Worm (Caenorhabditis elegans) whole organism, young adult: ENCODE measurements around the gene F46E10.3.

Experiments
- C17E4.6 ChIP-seq: fragments of 200-800 bp; sonication (Bioruptor generic); IDR thresholded peaks from 2 replicates; pipeline ENCODE4 v1.3.6; 2022; ENCODE audit warnings: missing genetic modification reagents, missing genetic modification characterization, missing compliant biosample characterization
- F22D6.2 ChIP-seq: sonication (generic microtip); optimal IDR thresholded peaks from 2 replicates; lab custom pipeline; 2016; ENCODE audit warnings: mild to moderate bottlenecking, missing genetic modification characterization, missing compliant biosample characterization
- ama-1 ChIP-seq, 3 experiments: fragments of 150-350 bp in 1 of 3; sonication (generic microtip) in 2 of 3; optimal IDR thresholded peaks; 2 replicates each; lab custom pipeline; 2014 to 2018; ENCODE audit warnings: missing biosample characterization in 2 of 3, missing genetic modification characterization in 2 of 3, missing genetic modification reagents in 2 of 3
- lin-35 ChIP-seq, 3 experiments: fragments of 150-350 bp in 2 of 3; sonication (generic microtip) in 1 of 3; optimal IDR thresholded peaks; 2 replicates each; lab custom pipeline; 2014 to 2018; ENCODE audit warnings: missing biosample characterization in 3 of 3, missing genetic modification characterization in 3 of 3, missing genetic modification reagents in 3 of 3
- mes-4 ChIP-seq: sonication (generic microtip); optimal IDR thresholded peaks from 2 replicates; lab custom pipeline; 2016; ENCODE audit warnings: missing genotype, missing genetic modification characterization, missing compliant biosample characterization
- pha-4 ChIP-seq: fragments of 150-350 bp; sonication (generic microtip); optimal IDR thresholded peaks from 2 replicates; lab custom pipeline; 2014; ENCODE audit warnings: missing biosample characterization, missing genetic modification reagents, missing genetic modification characterization
- rcor-1 ChIP-seq: fragments of 200-800 bp; sonication (Bioruptor generic); IDR thresholded peaks from 2 replicates; pipeline ENCODE4 v1.3.6; 2022; ENCODE audit warnings: missing genetic modification reagents, missing genetic modification characterization, missing compliant biosample characterization
- sea-2 ChIP-seq: fragments of 200-800 bp; sonication (Bioruptor generic); IDR thresholded peaks from 2 replicates; pipeline ENCODE4 v1.3.6; 2022; ENCODE audit warnings: missing genetic modification characterization, missing compliant biosample characterization
- snpc-1.1 ChIP-seq: sonication (generic microtip); optimal IDR thresholded peaks from 2 replicates; lab custom pipeline; 2017; ENCODE audit warnings: missing genetic modification characterization, mild to moderate bottlenecking, missing compliant biosample characterization, antibody characterized with exemption, moderate library complexity, missing genotype, missing genetic modification reagents; ENCODE audit not compliant: insufficient read depth
- somi-1 ChIP-seq: fragments of 200-800 bp; sonication (Bioruptor generic); optimal IDR thresholded peaks from 2 replicates; lab custom pipeline; 2018; ENCODE audit warnings: mild to moderate bottlenecking, missing genetic modification characterization, missing compliant biosample characterization
- unc-130 ChIP-seq: sonication (generic microtip); optimal IDR thresholded peaks from 2 replicates; lab custom pipeline; 2016; ENCODE audit warnings: missing genetic modification reagents, missing genetic modification characterization, missing compliant biosample characterization

- no peak for TF ChIP-seq F22D6.2 (tag; lab: Kevin White, UChicago)
- no peak for TF ChIP-seq snpc-1.1 (tag; lab: Kevin White, UChicago)
- TF ChIP-seq pha-4 (tag; lab: Kevin White, UChicago): no peak
- TF ChIP-seq somi-1 (GFP tag; lab: Kevin White, UChicago): no peak
- TF ChIP-seq rcor-1 (GFP tag; lab: Robert Waterston, UW): no peak
- TF ChIP-seq sea-2 (GFP tag; lab: Robert Waterston, UW): no peak
- TF ChIP-seq C17E4.6 (GFP tag; lab: Robert Waterston, UW): no peak
- no peak for TF ChIP-seq ama-1 (optimal IDR thresholded peaks at IDR 0.05; lab: Kevin White, UChicago)
- TF ChIP-seq ama-1 (GFP tag; optimal IDR thresholded peaks at IDR 0.05; lab: Kevin White, UChicago): no peak
- TF ChIP-seq mes-4 (tag; lab: Kevin White, UChicago): no peak
- no peak for TF ChIP-seq lin-35 (GFP tag; optimal IDR thresholded peaks at IDR 0.05; lab: Kevin White, UChicago)
- TF ChIP-seq unc-130 (GFP tag; lab: Kevin White, UChicago): no peak
These were observed 26.9 kb downstream of the F46E10.3 start for ce11 chrV:6544999-6545398.
